Worm (Caenorhabditis elegans) whole organism, L4 larva: ENCODE measurements around the gene T14B4.9.
A peak's percentile ranks its signal among the peaks of the same experiment; 100 is the strongest.

ENCODE experiments used
- D1046.2 ChIP-seq: fragments of 200-800 bp; sonication (Bioruptor generic); IDR thresholded peaks from 2 replicates; pipeline ENCODE4 v1.3.6; 2022; ENCODE audit warnings: missing genetic modification characterization, missing compliant biosample characterization
- F44E2.7 ChIP-seq: fragments of 200-800 bp; sonication (Bioruptor generic); IDR thresholded peaks from 2 replicates; pipeline ENCODE4 v2.1.2; 2022; ENCODE audit warnings: missing genetic modification characterization, missing compliant biosample characterization
- T20F7.1 ChIP-seq: fragments of 200-800 bp; sonication (Bioruptor generic); optimal IDR thresholded peaks from 2 replicates; lab custom pipeline; 2018; ENCODE audit warnings: mild to moderate bottlenecking, missing genetic modification characterization, missing compliant biosample characterization
- T26A8.4 ChIP-seq: fragments of 200-800 bp; sonication (Bioruptor generic); IDR thresholded peaks from 2 replicates; pipeline ENCODE4 v1.3.6; 2022; ENCODE audit warnings: missing genetic modification characterization, missing compliant biosample characterization
- Y105C5A.15 ChIP-seq: fragments of 200-800 bp; sonication (Bioruptor generic); IDR thresholded peaks from 2 replicates; pipeline ENCODE4 v1.3.6; 2022; ENCODE audit warnings: missing genetic modification characterization, missing compliant biosample characterization
- Y48G9A.11 ChIP-seq: fragments of 200-800 bp; sonication (Bioruptor generic); IDR thresholded peaks from 2 replicates; pipeline ENCODE4 v1.3.6; 2022; ENCODE audit warnings: missing genetic modification reagents, missing genetic modification characterization, missing compliant biosample characterization
- ZK546.5 ChIP-seq, 2 experiments: sonication (generic microtip); optimal IDR thresholded peaks; 2 replicates each; lab custom pipeline; 2017; ENCODE audit warnings: missing biosample characterization in 2 of 2, missing genetic modification characterization in 2 of 2
- aha-1 ChIP-seq: fragments of 150-350 bp; peaks from one replicate; lab custom pipeline; 2014; ENCODE audit warnings: missing biosample characterization, missing genetic modification characterization
- ama-1 ChIP-seq: fragments of 150-350 bp; optimal IDR thresholded peaks from 2 replicates; lab custom pipeline; 2014; ENCODE audit warnings: inconsistent platforms, mixed read lengths
- ceh-20 ChIP-seq: fragments of 200-800 bp; sonication (Bioruptor generic); IDR thresholded peaks from 2 replicates; pipeline ENCODE4 v1.3.6; 2022; ENCODE audit warnings: missing genetic modification reagents, missing genetic modification characterization, missing compliant biosample characterization
- ceh-28 ChIP-seq: fragments of 150-350 bp; optimal IDR thresholded peaks from 2 replicates; lab custom pipeline; 2014; ENCODE audit warnings: missing biosample characterization, missing genetic modification reagents, missing genetic modification characterization
- ceh-44 ChIP-seq: fragments of 200-800 bp; sonication (Bioruptor generic); IDR thresholded peaks from 2 replicates; pipeline ENCODE4 v1.3.6; 2022; ENCODE audit warnings: missing genetic modification reagents, missing genetic modification characterization, missing compliant biosample characterization
- ceh-82 ChIP-seq: sonication (generic microtip); optimal IDR thresholded peaks from 2 replicates; lab custom pipeline; 2017; ENCODE audit warnings: missing biosample characterization, missing genetic modification characterization
- cey-2 ChIP-seq: sonication (generic microtip); optimal IDR thresholded peaks from 3 replicates; lab custom pipeline; 2017; ENCODE audit warnings: missing genetic modification characterization, mild to moderate bottlenecking, missing compliant biosample characterization, antibody characterized with exemption, borderline replicate concordance; ENCODE audit not compliant: insufficient read depth
- ctbp-1 ChIP-seq: fragments of 200-800 bp; sonication (Bioruptor generic); IDR thresholded peaks from 2 replicates; pipeline ENCODE4 v1.3.6; 2022; ENCODE audit warnings: missing genetic modification reagents, missing genetic modification characterization, missing compliant biosample characterization
- daf-12 ChIP-seq: fragments of 150-350 bp; optimal IDR thresholded peaks from 2 replicates; lab custom pipeline; 2014; ENCODE audit warnings: missing biosample characterization, missing genetic modification reagents, missing genetic modification characterization
- daf-19 ChIP-seq: fragments of 200-800 bp; sonication (Bioruptor generic); conservative IDR thresholded peaks from 2 replicates; pipeline ENCODE4 v1.3.6; 2022; ENCODE audit warnings: missing genetic modification characterization, missing compliant biosample characterization
- daf-8 ChIP-seq: fragments of 200-800 bp; sonication (Bioruptor generic); IDR thresholded peaks from 2 replicates; pipeline ENCODE4 v1.3.6; 2022; ENCODE audit warnings: missing genetic modification characterization, missing compliant biosample characterization
- dmd-8 ChIP-seq: fragments of 200-800 bp; sonication (Bioruptor generic); IDR thresholded peaks from 2 replicates; pipeline ENCODE4 v1.3.6; 2022; ENCODE audit warnings: missing genetic modification characterization, missing compliant biosample characterization
- dmd-9 ChIP-seq: fragments of 200-800 bp; sonication (Bioruptor generic); IDR thresholded peaks from 2 replicates; pipeline ENCODE4 v1.3.6; 2022; ENCODE audit warnings: missing genetic modification reagents, missing genetic modification characterization, missing compliant biosample characterization
- duxl-1 ChIP-seq: sonication (generic microtip); optimal IDR thresholded peaks from 2 replicates; lab custom pipeline; 2016; ENCODE audit warnings: mild to moderate bottlenecking, missing genetic modification characterization, moderate library complexity, missing compliant biosample characterization; ENCODE audit not compliant: poor library complexity
- egl-27 ChIP-seq: sonication (generic microtip); optimal IDR thresholded peaks from 3 replicates; lab custom pipeline; 2017; ENCODE audit warnings: missing biosample characterization, missing genetic modification reagents, missing genetic modification characterization
- egl-43 ChIP-seq: fragments of 200-800 bp; sonication (Bioruptor generic); IDR thresholded peaks from 2 replicates; pipeline ENCODE4 v1.3.6; 2022; ENCODE audit warnings: missing genetic modification reagents, missing genetic modification characterization, missing compliant biosample characterization
- hif-1 ChIP-seq, 2 experiments: sonication (generic microtip); optimal IDR thresholded peaks; 2 replicates each; lab custom pipeline; 2016 to 2017; ENCODE audit warnings: missing compliant biosample characterization in 2 of 2, missing genetic modification characterization in 2 of 2, missing genetic modification reagents in 2 of 2, missing genotype in 2 of 2, mild to moderate bottlenecking in 1 of 2
- hlh-11 ChIP-seq: fragments of 200-800 bp; sonication (Bioruptor generic); optimal IDR thresholded peaks from 2 replicates; lab custom pipeline; 2018; ENCODE audit warnings: mild to moderate bottlenecking, missing genetic modification characterization, missing compliant biosample characterization
- jun-1 ChIP-seq: fragments of 150-350 bp; optimal IDR thresholded peaks from 2 replicates; lab custom pipeline; 2014; ENCODE audit warnings: missing biosample characterization, missing genetic modification reagents, missing genetic modification characterization
- lim-7 ChIP-seq: fragments of 200-800 bp; sonication (Bioruptor generic); IDR thresholded peaks from 2 replicates; pipeline ENCODE4 v1.3.6; 2022; ENCODE audit warnings: missing genetic modification characterization, missing compliant biosample characterization
- lin-29 ChIP-seq: fragments of 200-800 bp; sonication (Bioruptor generic); IDR thresholded peaks from 2 replicates; pipeline ENCODE4 v1.3.6; 2022; ENCODE audit warnings: missing genetic modification reagents, missing genetic modification characterization, missing compliant biosample characterization
- lsy-2 ChIP-seq, 2 experiments: fragments of 150-350 bp in 1 of 2; sonication (generic microtip) in 1 of 2; optimal IDR thresholded peaks; 2 replicates each; lab custom pipeline; 2014 to 2017; ENCODE audit warnings: missing biosample characterization in 2 of 2, missing genetic modification characterization in 2 of 2
- madf-5 ChIP-seq, 2 experiments: fragments of 200-800 bp; sonication (Bioruptor generic); IDR thresholded peaks; 2 replicates each; pipeline ENCODE4 v1.3.6; 2022; ENCODE audit warnings: missing compliant biosample characterization in 2 of 2, missing genetic modification characterization in 2 of 2
- madf-9 ChIP-seq: fragments of 200-800 bp; sonication (Bioruptor generic); conservative IDR thresholded peaks from 2 replicates; pipeline ENCODE4 v1.3.6; 2022; ENCODE audit warnings: missing genetic modification reagents, missing genetic modification characterization, missing compliant biosample characterization
- mes-2 ChIP-seq: sonication (generic microtip); optimal IDR thresholded peaks from 2 replicates; lab custom pipeline; 2016; ENCODE audit warnings: missing genotype, mild to moderate bottlenecking, missing genetic modification characterization, missing compliant biosample characterization; ENCODE audit not compliant: poor library complexity, severe bottlenecking
- mxl-3 ChIP-seq: fragments of 200-800 bp; sonication (Bioruptor generic); optimal IDR thresholded peaks from 2 replicates; lab custom pipeline; 2018; ENCODE audit warnings: mild to moderate bottlenecking, missing genetic modification characterization, missing compliant biosample characterization
- nhr-10 ChIP-seq: fragments of 150-350 bp; optimal IDR thresholded peaks from 2 replicates; lab custom pipeline; 2014; ENCODE audit warnings: missing biosample characterization, missing genetic modification characterization
- nhr-11 ChIP-seq: fragments of 150-350 bp; optimal IDR thresholded peaks from 2 replicates; lab custom pipeline; 2014; ENCODE audit warnings: missing biosample characterization, missing genetic modification characterization
- nhr-111 ChIP-seq: fragments of 200-800 bp; sonication (Bioruptor generic); optimal IDR thresholded peaks from 2 replicates; lab custom pipeline; 2018; ENCODE audit warnings: mild to moderate bottlenecking, missing genetic modification characterization, missing compliant biosample characterization
- nhr-237 ChIP-seq: sonication (generic microtip); optimal IDR thresholded peaks from 2 replicates; lab custom pipeline; 2017; ENCODE audit warnings: missing biosample characterization, missing genetic modification characterization
- nhr-25 ChIP-seq: sonication (generic microtip); optimal IDR thresholded peaks from 2 replicates; lab custom pipeline; 2017; ENCODE audit warnings: missing genetic modification characterization, mild to moderate bottlenecking, missing compliant biosample characterization, antibody characterized with exemption, moderate library complexity, borderline replicate concordance; ENCODE audit not compliant: insufficient read depth
- nhr-28 ChIP-seq: fragments of 150-350 bp; optimal IDR thresholded peaks from 2 replicates; lab custom pipeline; 2014; ENCODE audit warnings: missing biosample characterization, missing genetic modification characterization
- nhr-41 ChIP-seq: fragments of 200-800 bp; sonication (Bioruptor generic); IDR thresholded peaks from 2 replicates; pipeline ENCODE4 v1.3.6; 2022; ENCODE audit warnings: missing genetic modification reagents, missing genetic modification characterization, missing compliant biosample characterization
- pha-4 ChIP-seq, 2 experiments: fragments of 150-350 bp in 1 of 2; fragments of 200-800 bp in 1 of 2; sonication (Bioruptor generic) in 1 of 2; IDR thresholded peaks in 1 of 2; optimal IDR thresholded peaks in 1 of 2; 2 replicates each; pipeline versions ENCODE4 v1.3.6 to Lab custom; 2014 to 2022; ENCODE audit warnings: missing genetic modification characterization in 2 of 2, missing genetic modification reagents in 2 of 2, missing biosample characterization in 1 of 2, missing compliant biosample characterization in 1 of 2
- php-3 ChIP-seq: fragments of 200-800 bp; sonication (Bioruptor generic); IDR thresholded peaks from 2 replicates; pipeline ENCODE4 v1.3.6; 2022; ENCODE audit warnings: missing genetic modification reagents, missing genetic modification characterization, missing compliant biosample characterization
- snpc-1.2 ChIP-seq: fragments of 200-800 bp; sonication (Bioruptor generic); IDR thresholded peaks from 2 replicates; pipeline ENCODE4 v1.3.6; 2022; ENCODE audit warnings: missing genetic modification reagents, missing genetic modification characterization, missing compliant biosample characterization
- spr-1 ChIP-seq: sonication (generic microtip); optimal IDR thresholded peaks from 2 replicates; lab custom pipeline; 2016; ENCODE audit warnings: mild to moderate bottlenecking, missing genetic modification characterization, missing compliant biosample characterization
- spr-3 ChIP-seq: fragments of 200-800 bp; sonication (Bioruptor generic); optimal IDR thresholded peaks from 2 replicates; lab custom pipeline; 2018; ENCODE audit warnings: mild to moderate bottlenecking, missing genetic modification characterization, missing compliant biosample characterization
- unc-130 ChIP-seq: sonication (generic microtip); optimal IDR thresholded peaks from 2 replicates; lab custom pipeline; 2016; ENCODE audit warnings: missing genetic modification reagents, missing genetic modification characterization, missing compliant biosample characterization
- unc-39 ChIP-seq: sonication (generic microtip); optimal IDR thresholded peaks from 2 replicates; lab custom pipeline; 2017; ENCODE audit warnings: missing biosample characterization, missing genetic modification characterization
- vab-7 ChIP-seq: fragments of 200-800 bp; sonication (Bioruptor generic); IDR thresholded peaks from 2 replicates; pipeline ENCODE4 v1.3.6; 2022; ENCODE audit warnings: missing genetic modification reagents, missing genetic modification characterization, missing compliant biosample characterization
- zfp-2 ChIP-seq: sonication (generic microtip); optimal IDR thresholded peaks from 2 replicates; lab custom pipeline; 2016; ENCODE audit warnings: mild to moderate bottlenecking, missing genetic modification characterization, missing compliant biosample characterization
- zfp-3 ChIP-seq: fragments of 200-800 bp; sonication (Bioruptor generic); conservative IDR thresholded peaks from 2 replicates; pipeline ENCODE4 v1.3.6; 2022; ENCODE audit warnings: missing genetic modification reagents, missing genetic modification characterization, missing compliant biosample characterization
- zip-2 ChIP-seq: fragments of 150-350 bp; optimal IDR thresholded peaks from 2 replicates; lab custom pipeline; 2014; ENCODE audit warnings: missing biosample characterization, missing genetic modification characterization

The T14B4.9 gene

ce11 chrII:6741428-6741827 lies 7.8 kb upstream of the T14B4.9 start, which contains the start of gene exos-8 (continued):
- TF ChIP-seq duxl-1 (tag; lab: Kevin White, UChicago) (no peak), nhr-11 (tag; lab: Kevin White, UChicago) (no peak), ceh-20 (GFP tag; lab: Robert Waterston, UW) (no peak), dmd-8 (GFP tag; lab: Robert Waterston, UW) (no peak), D1046.2 (GFP tag; lab: Robert Waterston, UW) (no peak), Y105C5A.15 (GFP tag; lab: Robert Waterston, UW) (no peak), madf-5 (GFP tag; IDR thresholded peaks at IDR 0.05; lab: Robert Waterston, UW) (no peak), cey-2 (tag; lab: Kevin White, UChicago) (no peak), lim-7 (GFP tag; lab: Robert Waterston, UW) (no peak), nhr-28 (tag; lab: Kevin White, UChicago) (peak; percentile 66), spr-3 (GFP tag; lab: Kevin White, UChicago) (no peak), ZK546.5 (tag; optimal IDR thresholded peaks at IDR 0.05; lab: Kevin White, UChicago) (no peak), lsy-2 (tag; optimal IDR thresholded peaks at IDR 0.05; lab: Kevin White, UChicago) (peak in 1 of 2 experiments; percentile 85), aha-1 (no peak), ceh-82 (no peak), daf-19 (no peak), jun-1 (tag; lab: Kevin White, UChicago) (no peak), ceh-28 (tag; lab: Kevin White, UChicago) (no peak), nhr-237 (no peak), pha-4 (GFP tag; IDR thresholded peaks at IDR 0.05; lab: Robert Waterston, UW) (no peak), pha-4 (tag; optimal IDR thresholded peaks at IDR 0.05; lab: Kevin White, UChicago) (no peak), spr-1 (tag; lab: Kevin White, UChicago) (no peak), mes-2 (tag; lab: Kevin White, UChicago) (peak; percentile 96), unc-130 (GFP tag; lab: Kevin White, UChicago) (peak; percentile 95), egl-27 (tag; lab: Kevin White, UChicago) (no peak), ama-1 (lab: Kevin White, UChicago) (no peak), zip-2 (tag; lab: Kevin White, UChicago) (no peak), ctbp-1 (GFP tag; lab: Robert Waterston, UW) (no peak), dmd-9 (GFP tag; lab: Robert Waterston, UW) (peak; percentile 51; the same call in 1 of the 2 replicates), mxl-3 (GFP tag; lab: Kevin White, UChicago) (peak; percentile 59), T20F7.1 (GFP tag; lab: Kevin White, UChicago) (peak; percentile 77), daf-12 (tag; lab: Kevin White, UChicago) (no peak), nhr-111 (GFP tag; lab: Kevin White, UChicago) (no peak), hif-1 (tag; optimal IDR thresholded peaks at IDR 0.05; lab: Kevin White, UChicago) (peak in 1 of 2 experiments; percentile 78), php-3 (GFP tag; lab: Robert Waterston, UW) (no peak), zfp-2 (tag; lab: Kevin White, UChicago) (no peak), snpc-1.2 (GFP tag; lab: Robert Waterston, UW) (no peak), unc-39 (tag; lab: Kevin White, UChicago) (no peak), F44E2.7 (GFP tag; lab: Robert Waterston, UW) (no peak), lin-29 (GFP tag; lab: Robert Waterston, UW) (no peak), hlh-11 (peak; percentile 21), nhr-41 (no peak), Y48G9A.11 (GFP tag; lab: Robert Waterston, UW) (no peak), T26A8.4 (GFP tag; lab: Robert Waterston, UW) (no peak), madf-9 (GFP tag; lab: Robert Waterston, UW) (no peak; the same call in 1 of the 2 replicates), nhr-10 (no peak), nhr-25 (tag; lab: Kevin White, UChicago) (no peak), zfp-3 (GFP tag; lab: Robert Waterston, UW) (no peak), ceh-44 (GFP tag; lab: Robert Waterston, UW) (no peak), egl-43 (no peak), daf-8 (GFP tag; lab: Robert Waterston, UW) (no peak), vab-7 (GFP tag; lab: Robert Waterston, UW) (0 out of 2 replicates have a peak, but pooled peaks have one; percentile 28)
